Fruit fly (Drosophila melanogaster): ENCODE results near the gene ex.
"Not testable (repeated sequence)": the region's sequence is repeated elsewhere in the genome, so short reads cannot be mapped to it uniquely, and the experiment has no call there.

The ex gene

dm6 chr2L:441927-442691 is 11.1 kb downstream of the ex start:
- TF ChIP-seq CG17801 (GFP tag; optimal IDR thresholded peaks at IDR 0.05; ENCODE audit: partially characterized antibody): no peak

dm6 chr2L:447124-447523 is 16.1 kb downstream of the ex start:
- TF ChIP-seq CG17801 (GFP tag; optimal IDR thresholded peaks at IDR 0.05; ENCODE audit: partially characterized antibody): no peak

dm6 chr2L:451705-452472 is 20.9 kb downstream of the ex start:
- TF ChIP-seq CG17801 (GFP tag; optimal IDR thresholded peaks at IDR 0.05; ENCODE audit: partially characterized antibody): no peak

dm6 chr2L:452872-453271 is 21.8 kb downstream of the ex start, which contains the start of the genes crq and shv:
Gene crq (minus strand): TSS chr2L:453024.
Gene shv (plus strand): TSS chr2L:453108.
- peak; percentile 62 for TF ChIP-seq CG17801 (GFP tag; optimal IDR thresholded peaks at IDR 0.05; ENCODE audit: partially characterized antibody)

- not testable (repeated sequence) for TF ChIP-seq CG17801 (GFP tag; optimal IDR thresholded peaks at IDR 0.05; ENCODE audit: partially characterized antibody)
Measured at dm6 chr2L:455274-455673, 24.2 kb downstream of the ex start, which contains the start of gene CG4133. Gene CG4133 (plus strand): TSS chr2L:455531.

- no peak for TF ChIP-seq CG17801 (GFP tag; optimal IDR thresholded peaks at IDR 0.05; ENCODE audit: partially characterized antibody)
Measured at dm6 chr2L:455738-456137, 24.7 kb downstream of the ex start.

- no peak for TF ChIP-seq CG17801 (GFP tag; optimal IDR thresholded peaks at IDR 0.05; ENCODE audit: partially characterized antibody)
Measured at dm6 chr2L:467683-468082, 36.7 kb downstream of the ex start.

dm6 chr2L:468745-469358 is 37.8 kb downstream of the ex start:
- TF ChIP-seq CG17801 (GFP tag; optimal IDR thresholded peaks at IDR 0.05; ENCODE audit: partially characterized antibody): peak; percentile 33

dm6 chr2L:469912-470311 is 38.9 kb downstream of the ex start:
- no peak for TF ChIP-seq CG17801 (GFP tag; optimal IDR thresholded peaks at IDR 0.05; ENCODE audit: partially characterized antibody)

- no peak for TF ChIP-seq CG17801 (GFP tag; optimal IDR thresholded peaks at IDR 0.05; ENCODE audit: partially characterized antibody)
Measured at dm6 chr2L:470336-470934, 39.4 kb downstream of the ex start.

- peak; percentile 92 for TF ChIP-seq CG17801 (GFP tag; optimal IDR thresholded peaks at IDR 0.05; ENCODE audit: partially characterized antibody)
Measured at dm6 chr2L:471021-471479, 40.0 kb downstream of the ex start.

dm6 chr2L:472073-472590 is 41.1 kb downstream of the ex start, which contains the start of gene CG4297:
Gene CG4297 (minus strand): TSS chr2L:472200.
- peak; percentile 91 for TF ChIP-seq CG17801 (GFP tag; optimal IDR thresholded peaks at IDR 0.05; ENCODE audit: partially characterized antibody)

- TF ChIP-seq CG17801 (GFP tag; optimal IDR thresholded peaks at IDR 0.05; ENCODE audit: partially characterized antibody): peak; percentile 22
Measured at dm6 chr2L:472829-473228, 41.8 kb downstream of the ex start, which contains the start of gene MED15. Gene MED15 (plus strand): TSS chr2L:473013.

dm6 chr2L:475920-476319 is 44.9 kb downstream of the ex start, which contains the start of gene ush:
Gene ush (plus strand): TSS chr2L:476220.
- no peak for TF ChIP-seq CG17801 (GFP tag; optimal IDR thresholded peaks at IDR 0.05; ENCODE audit: partially characterized antibody)

- no peak for TF ChIP-seq CG17801 (GFP tag; optimal IDR thresholded peaks at IDR 0.05; ENCODE audit: partially characterized antibody)
Measured at dm6 chr2L:478173-478572, 47.1 kb downstream of the ex start.

All from ovary, adult (tissue).